Worm (Caenorhabditis elegans): ENCODE measurements around the gene C01G5.4.

ce11 chrIV:6522305-6522917 lies 9.1 kb upstream of the C01G5.4 start, which contains the start of gene ddi-1:
- TF ChIP-seq nhr-2 (tag; optimal IDR thresholded peaks at IDR 0.05), result no peak
- no peak for TF ChIP-seq snpc-4 (tag; optimal IDR thresholded peaks at IDR 0.05)
- TF ChIP-seq pha-4 (tag; optimal IDR thresholded peaks at IDR 0.05), result no peak
- TF ChIP-seq cnd-1 (tag; optimal IDR thresholded peaks at IDR 0.05), result no peak
- no peak for TF ChIP-seq lin-13 (tag; optimal IDR thresholded peaks at IDR 0.05)
- TF ChIP-seq unc-120 (tag; optimal IDR thresholded peaks at IDR 0.05; ENCODE audit: poor library complexity, severe bottlenecking), result no peak
- no peak for TF ChIP-seq lsy-2 (tag; optimal IDR thresholded peaks at IDR 0.05)
- TF ChIP-seq unc-62 (GFP tag; optimal IDR thresholded peaks at IDR 0.05), result no peak
- TF ChIP-seq nhr-76 (tag; optimal IDR thresholded peaks at IDR 0.05), result no peak
- TF ChIP-seq nhr-12 (tag; optimal IDR thresholded peaks at IDR 0.05), result no peak
- TF ChIP-seq nhr-28 (tag; optimal IDR thresholded peaks at IDR 0.05), result no peak
- TF ChIP-seq elt-3 (tag; optimal IDR thresholded peaks at IDR 0.05), result no peak

Data from whole organism, mixed stage, embryonic.